Fruit fly (Drosophila melanogaster) whole organism, wandering third instar larva: ENCODE measurements around the gene Cngl.

ENCODE experiments used
- Abd-B ChIP-seq: fragments of >200 bp; optimal IDR thresholded peaks from 2 replicates; lab custom pipeline; 2017; ENCODE audit warnings: missing biosample characterization, missing genetic modification characterization
- CG32264 ChIP-seq: fragments of 200-800 bp; sonication (Bioruptor generic); optimal IDR thresholded peaks from 2 replicates; lab custom pipeline; 2016; ENCODE audit warnings: missing biosample characterization, missing genetic modification characterization
- CG9705 ChIP-seq: fragments of 200-800 bp; sonication (Bioruptor generic); optimal IDR thresholded peaks from 2 replicates; lab custom pipeline; 2018; ENCODE audit warnings: missing biosample characterization, mild to moderate bottlenecking, missing genetic modification characterization
- CrebA ChIP-seq: fragments of 200-800 bp; sonication (Bioruptor generic); optimal IDR thresholded peaks from 2 replicates; lab custom pipeline; 2016; ENCODE audit warnings: missing biosample characterization, mild to moderate bottlenecking, missing genetic modification characterization, borderline replicate concordance
- Dfd ChIP-seq: fragments of >200 bp; optimal IDR thresholded peaks from 2 replicates; lab custom pipeline; 2017; ENCODE audit warnings: missing biosample characterization, missing genetic modification characterization
- Dif ChIP-seq: fragments of 200-275, 200-300 bp; sonication (Bioruptor generic); optimal IDR thresholded peaks from 2 replicates; lab custom pipeline; 2018; ENCODE audit warnings: missing biosample characterization, missing genetic modification characterization; ENCODE audit not compliant: partially characterized antibody
- GATAd ChIP-seq: sonication (Bioruptor generic); optimal IDR thresholded peaks from 2 replicates; lab custom pipeline; 2016; ENCODE audit warnings: missing biosample characterization, missing genetic modification characterization
- HLH106 ChIP-seq: fragments of 200-800 bp; optimal IDR thresholded peaks from 3 replicates; lab custom pipeline; 2019; ENCODE audit warnings: missing biosample characterization, mild to moderate bottlenecking, missing genetic modification characterization, moderate library complexity
- Hnf4 ChIP-seq: fragments of 200-800 bp; sonication (Bioruptor generic); optimal IDR thresholded peaks from 2 replicates; lab custom pipeline; 2016; ENCODE audit warnings: missing biosample characterization, mild to moderate bottlenecking, missing genetic modification characterization
- Hr78 ChIP-seq: fragments of >200 bp; optimal IDR thresholded peaks from 2 replicates; lab custom pipeline; 2017; ENCODE audit warnings: missing biosample characterization, missing genetic modification characterization
- Hr83 ChIP-seq: fragments of 200-300 bp; sonication (Bioruptor generic); optimal IDR thresholded peaks from 2 replicates; lab custom pipeline; 2016; ENCODE audit warnings: missing biosample characterization, mild to moderate bottlenecking, missing genetic modification characterization, moderate library complexity; ENCODE audit not compliant: poor library complexity, severe bottlenecking
- Jra ChIP-seq: sonication (Bioruptor generic); optimal IDR thresholded peaks from 2 replicates; lab custom pipeline; 2016; ENCODE audit warnings: missing biosample characterization, missing genetic modification characterization
- Mio ChIP-seq: sonication (Bioruptor generic); optimal IDR thresholded peaks from 2 replicates; lab custom pipeline; 2016; ENCODE audit warnings: missing biosample characterization, missing genetic modification characterization
- Myc ChIP-seq: fragments of >200 bp; optimal IDR thresholded peaks from 2 replicates; lab custom pipeline; 2017
- N ChIP-seq: fragments of >200 bp; optimal IDR thresholded peaks from 2 replicates; lab custom pipeline; 2018; ENCODE audit warnings: missing biosample characterization, missing external identifiers, missing genetic modification characterization
- OdsH ChIP-seq: fragments of 200-800 bp; sonication (Bioruptor generic); optimal IDR thresholded peaks from 2 replicates; lab custom pipeline; 2016; ENCODE audit warnings: missing biosample characterization, mild to moderate bottlenecking, missing genetic modification characterization
- Rel ChIP-seq, 2 experiments: fragments of 200-800 bp; sonication (Bioruptor generic) in 1 of 2; optimal IDR thresholded peaks; 2 replicates in 1 of 2; 3 replicates in 1 of 2; lab custom pipeline; 2016 to 2019; ENCODE audit warnings: mild to moderate bottlenecking in 2 of 2, missing biosample characterization in 2 of 2, missing genetic modification characterization in 2 of 2, moderate library complexity in 1 of 2
- Sp1 ChIP-seq: fragments of 200-800 bp; sonication (Bioruptor generic); optimal IDR thresholded peaks from 3 replicates; lab custom pipeline; 2019; ENCODE audit warnings: missing biosample characterization, mild to moderate bottlenecking, missing genetic modification characterization, moderate library complexity
- Vsx2 ChIP-seq: fragments of 200-300, 225-300 bp; sonication (Bioruptor generic); optimal IDR thresholded peaks from 2 replicates; lab custom pipeline; 2018; ENCODE audit warnings: missing biosample characterization, missing genetic modification characterization; ENCODE audit not compliant: partially characterized antibody
- br ChIP-seq: fragments of 200-800 bp; sonication (Bioruptor generic); optimal IDR thresholded peaks from 2 replicates; lab custom pipeline; 2016; ENCODE audit warnings: missing biosample characterization, missing genetic modification characterization
- brk ChIP-seq: fragments of 200-800 bp; sonication (Bioruptor generic); optimal IDR thresholded peaks from 2 replicates; lab custom pipeline; 2016; ENCODE audit warnings: missing biosample characterization, mild to moderate bottlenecking, missing genetic modification characterization
- dl ChIP-seq, 2 experiments: fragments of 175-275, 200-275 bp in 1 of 2; fragments of 200-275 bp in 1 of 2; sonication (Bioruptor generic); optimal IDR thresholded peaks; lab custom pipeline; 2018; ENCODE audit warnings: mild to moderate bottlenecking in 2 of 2, missing biosample characterization in 2 of 2, missing genetic modification characterization in 2 of 2, moderate library complexity in 2 of 2; ENCODE audit not compliant: partially characterized antibody in 2 of 2, insufficient read depth in 1 of 2
- dmrt93B ChIP-seq: fragments of 200-800 bp; sonication (Bioruptor generic); optimal IDR thresholded peaks from 2 replicates; lab custom pipeline; 2018; ENCODE audit warnings: missing biosample characterization, mild to moderate bottlenecking, missing genetic modification characterization
- dsf ChIP-seq: sonication (Bioruptor generic); optimal IDR thresholded peaks from 2 replicates; lab custom pipeline; 2016; ENCODE audit warnings: missing biosample characterization, missing genetic modification characterization, borderline replicate concordance
- ey ChIP-seq: fragments of 200-800 bp; sonication (Bioruptor generic); optimal IDR thresholded peaks from 2 replicates; lab custom pipeline; 2016; ENCODE audit warnings: missing biosample characterization, missing genetic modification characterization
- foxo ChIP-seq, 2 experiments: fragments of 200-800 bp; sonication (Bioruptor generic); optimal IDR thresholded peaks; 2 replicates in 1 of 2; 3 replicates in 1 of 2; lab custom pipeline; 2016 to 2017; ENCODE audit warnings: missing biosample characterization in 2 of 2, missing genetic modification characterization in 2 of 2
- fru ChIP-seq: fragments of 200-800 bp; sonication (Bioruptor generic); optimal IDR thresholded peaks from 3 replicates; lab custom pipeline; 2016; ENCODE audit warnings: missing biosample characterization, mild to moderate bottlenecking, missing genetic modification characterization
- h ChIP-seq: fragments of 200-800 bp; sonication (Bioruptor generic); optimal IDR thresholded peaks from 3 replicates; lab custom pipeline; 2016; ENCODE audit warnings: missing biosample characterization, mild to moderate bottlenecking, missing genetic modification characterization
- jim ChIP-seq: fragments of 175-275, 200-325 bp; sonication (Bioruptor generic); optimal IDR thresholded peaks from 2 replicates; lab custom pipeline; 2016; ENCODE audit warnings: missing biosample characterization, mild to moderate bottlenecking, missing genetic modification characterization
- lola ChIP-seq: fragments of >200 bp; optimal IDR thresholded peaks from 2 replicates; lab custom pipeline; 2017; ENCODE audit warnings: missing biosample characterization, missing genetic modification characterization
- pan ChIP-seq: fragments of >200 bp; optimal IDR thresholded peaks from 2 replicates; lab custom pipeline; 2017
- psq ChIP-seq: fragments of 200-800 bp; sonication (Bioruptor generic); optimal IDR thresholded peaks from 3 replicates; lab custom pipeline; 2017; ENCODE audit warnings: missing biosample characterization, mild to moderate bottlenecking, missing genetic modification characterization, moderate library complexity
- rgr ChIP-seq: fragments of 200-800 bp; sonication (Bioruptor generic); optimal IDR thresholded peaks from 3 replicates; lab custom pipeline; 2016; ENCODE audit warnings: missing biosample characterization, mild to moderate bottlenecking, missing genetic modification characterization
- sage ChIP-seq: fragments of 200-800 bp; sonication (Bioruptor generic); optimal IDR thresholded peaks from 2 replicates; lab custom pipeline; 2016; ENCODE audit warnings: missing biosample characterization, mild to moderate bottlenecking, missing genetic modification characterization
- sv ChIP-seq: fragments of 200-800 bp; sonication (Bioruptor generic); optimal IDR thresholded peaks from 3 replicates; lab custom pipeline; 2016; ENCODE audit warnings: missing biosample characterization, missing genetic modification characterization
- tai ChIP-seq: sonication (Bioruptor generic); optimal IDR thresholded peaks from 2 replicates; lab custom pipeline; 2016; ENCODE audit warnings: missing biosample characterization, missing genetic modification characterization
- usp ChIP-seq: fragments of >200 bp; optimal IDR thresholded peaks from 2 replicates; lab custom pipeline; 2017; ENCODE audit warnings: missing biosample characterization, missing genetic modification characterization
- woc ChIP-seq: sonication (Bioruptor generic); optimal IDR thresholded peaks from 2 replicates; lab custom pipeline; 2016; ENCODE audit warnings: missing biosample characterization, mild to moderate bottlenecking, missing genetic modification characterization

The Cngl gene

DNA sequence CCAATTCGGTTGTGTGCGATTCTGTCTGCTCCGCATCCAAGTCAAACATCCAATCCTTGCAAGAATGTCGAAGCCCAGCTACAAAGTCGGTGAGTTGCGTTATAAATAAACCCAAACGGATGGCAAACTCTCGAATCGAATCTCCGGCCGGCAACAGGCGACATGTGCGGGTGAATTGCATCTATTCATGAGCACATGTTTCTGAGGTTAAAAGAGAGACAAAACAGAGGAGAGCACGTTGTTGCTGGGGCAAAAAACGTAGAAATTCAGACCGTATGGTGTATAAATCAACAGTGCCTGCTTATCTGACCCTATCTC, 9.2 kb upstream of the Cngl start:
- no peak for TF ChIP-seq Vsx2 (GFP tag; lab: Kevin White, UChicago)
- no peak for TF ChIP-seq rgr (GFP tag; lab: Kevin White, UChicago)
- TF ChIP-seq br = no peak
- TF ChIP-seq jim (GFP tag; lab: Kevin White, UChicago) = no peak
- TF ChIP-seq dl (GFP tag; optimal IDR thresholded peaks at IDR 0.05; lab: Kevin White, UChicago; ENCODE audit: insufficient read depth in 1 of 2, partially characterized antibody in 2 of 2) = no peak
- no peak for TF ChIP-seq lola
- TF ChIP-seq Hr78 (GFP tag; lab: Kevin White, UChicago) = no peak
- TF ChIP-seq Abd-B (GFP tag; lab: Kevin White, UChicago) = no peak
- no peak for TF ChIP-seq Mio (GFP tag; lab: Kevin White, UChicago)
- no peak for TF ChIP-seq N
- TF ChIP-seq tai (GFP tag; lab: Kevin White, UChicago) = no peak

DNA sequence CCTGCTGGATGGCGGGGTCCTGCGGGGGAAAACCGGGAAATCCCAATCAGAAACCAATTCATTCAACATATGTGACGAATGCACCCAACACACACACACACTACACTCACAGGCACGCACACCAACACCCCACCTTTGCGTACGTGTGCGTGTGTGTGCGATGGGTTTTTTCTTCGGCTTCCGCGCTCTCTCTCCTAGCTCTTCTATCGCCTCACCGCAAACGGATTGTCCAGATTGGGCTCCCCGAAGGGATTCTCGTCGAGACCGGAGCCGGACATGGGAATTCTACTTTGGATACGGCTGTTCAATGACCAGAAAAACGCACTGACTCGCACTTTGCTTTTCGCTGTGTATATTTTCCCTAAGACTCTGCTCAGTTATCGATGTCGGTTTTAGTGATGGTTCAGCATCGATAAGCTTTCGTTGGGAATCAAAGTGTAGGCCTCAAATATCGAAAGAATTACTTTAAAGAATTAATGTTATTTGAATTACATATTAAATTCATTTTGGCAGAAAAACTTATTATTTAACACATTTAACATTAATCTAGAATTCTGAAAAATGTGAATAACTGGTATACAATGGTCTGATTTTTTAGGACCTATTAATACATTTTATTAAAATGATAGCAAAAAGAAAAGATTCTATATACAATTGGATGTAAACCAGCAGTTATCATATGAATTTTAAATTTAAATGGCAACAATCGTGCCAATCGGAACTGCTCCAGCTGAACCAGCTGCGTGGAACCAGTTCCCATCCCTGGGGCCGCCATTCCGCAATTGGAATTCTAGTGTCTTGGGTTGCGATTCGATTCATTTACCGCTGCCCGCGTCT, 8.7 kb upstream of the Cngl start, which contains the start of the genes Scamp and Ahcy:
TSS of gene Scamp (minus strand) at position 394 of the 837 bp plus-strand sequence.
TSS of gene Ahcy (plus strand) at position 772 of the 837 bp plus-strand sequence.
- TF ChIP-seq psq (GFP tag; lab: Kevin White, UChicago) (peak; percentile 18), Vsx2 (GFP tag; lab: Kevin White, UChicago) (no peak), CrebA (GFP tag; lab: Kevin White, UChicago) (no peak), brk (GFP tag; lab: Kevin White, UChicago) (no peak), dl (GFP tag; optimal IDR thresholded peaks at IDR 0.05; lab: Kevin White, UChicago; ENCODE audit: insufficient read depth in 1 of 2, partially characterized antibody in 2 of 2) (no peak), jim (GFP tag; lab: Kevin White, UChicago) (no peak), CG32264 (GFP tag; lab: Kevin White, UChicago) (no peak), HLH106 (tag; lab: Kevin White, UChicago) (no peak), dmrt93B (no peak), Dfd (no peak), CG9705 (no peak), Dif (GFP tag; lab: Kevin White, UChicago) (no peak), h (GFP tag; lab: Kevin White, UChicago) (peak; percentile 23), Hnf4 (GFP tag; lab: Kevin White, UChicago) (no peak), dsf (GFP tag; lab: Kevin White, UChicago) (no peak), pan (lab: Kevin White, UChicago) (no peak), Rel (GFP tag; optimal IDR thresholded peaks at IDR 0.05; lab: Kevin White, UChicago) (no peak), Rel (tag; optimal IDR thresholded peaks at IDR 0.05; lab: Kevin White, UChicago) (peak; percentile 95), OdsH (GFP tag; lab: Kevin White, UChicago) (no peak), ey (GFP tag; lab: Kevin White, UChicago) (peak; percentile 29), sv (GFP tag; lab: Kevin White, UChicago) (peak; percentile 1), foxo (GFP tag; optimal IDR thresholded peaks at IDR 0.05; lab: Kevin White, UChicago) (peak in 1 of 2 experiments; percentile 35), Mio (GFP tag; lab: Kevin White, UChicago) (no peak), Myc (lab: Kevin White, UChicago) (no peak), sage (GFP tag; lab: Kevin White, UChicago) (no peak), Hr78 (GFP tag; lab: Kevin White, UChicago) (no peak), br (peak; percentile 8), Sp1 (peak; percentile 8), usp (GFP tag; lab: Kevin White, UChicago) (no peak), tai (GFP tag; lab: Kevin White, UChicago) (no peak), fru (GFP tag; lab: Kevin White, UChicago) (peak; percentile 29), woc (peak; percentile 58), Abd-B (GFP tag; lab: Kevin White, UChicago) (no peak), lola (no peak), N (no peak), GATAd (GFP tag; lab: Kevin White, UChicago) (no peak), Hr83 (GFP tag; lab: Kevin White, UChicago) (peak; percentile 19), rgr (GFP tag; lab: Kevin White, UChicago) (peak; percentile 17), Jra (no peak)
- TF ChIP-seq, all 38 proteins: peak for 12
